Fruit fly (Drosophila melanogaster) whole organism, embryonic: Measurements from ENCODE around the gene CG5355.

ENCODE experiments used
- Atf6 ChIP-seq: fragments of 200-800 bp; sonication (Bioruptor generic); IDR thresholded peaks from 2 replicates; pipeline ENCODE4 v1.3.6; 2022; ENCODE audit warnings: missing biosample characterization, missing genetic modification characterization
- Awh ChIP-seq: fragments of 200-800 bp; sonication (Bioruptor generic); IDR thresholded peaks from 2 replicates; pipeline ENCODE4, ENCODE4 v1.3.6; 2022; ENCODE audit warnings: missing biosample characterization, missing genetic modification characterization
- B-H1 ChIP-seq: fragments of 200-800 bp; sonication (Bioruptor generic); IDR thresholded peaks from 3 replicates; pipeline ENCODE4 v1.3.6; 2022; ENCODE audit warnings: missing biosample characterization, missing genetic modification characterization
- CG10462 ChIP-seq: fragments of 200-800 bp; sonication (Bioruptor generic); optimal IDR thresholded peaks from 2 replicates; lab custom pipeline; 2016; ENCODE audit warnings: missing biosample characterization, missing genetic modification characterization
- CG11504 ChIP-seq: fragments of 200-800 bp; sonication (Bioruptor generic); optimal IDR thresholded peaks from 3 replicates; lab custom pipeline; 2019; ENCODE audit warnings: missing biosample characterization, mild to moderate bottlenecking, missing genetic modification characterization, moderate library complexity
- CG12299 ChIP-seq: fragments of 200-800 bp; sonication (Bioruptor generic); optimal IDR thresholded peaks from 2 replicates; lab custom pipeline; 2018; ENCODE audit warnings: missing biosample characterization, mild to moderate bottlenecking, missing genetic modification characterization
- CG1233 ChIP-seq: fragments of 200-800 bp; sonication (Bioruptor generic); optimal IDR thresholded peaks from 4 replicates; lab custom pipeline; 2018; ENCODE audit warnings: missing biosample characterization, mild to moderate bottlenecking, missing genetic modification characterization
- CG13296 ChIP-seq: fragments of 200-800 bp; sonication (Bioruptor generic); optimal IDR thresholded peaks from 3 replicates; lab custom pipeline; 2018; ENCODE audit warnings: missing biosample characterization, mild to moderate bottlenecking, missing genetic modification characterization
- CG15696 ChIP-seq: fragments of 200-800 bp; sonication (Bioruptor generic); optimal IDR thresholded peaks from 2 replicates; lab custom pipeline; 2019; ENCODE audit warnings: missing biosample characterization, mild to moderate bottlenecking, missing genetic modification characterization, moderate library complexity
- CG17359 ChIP-seq: fragments of 200-800 bp; sonication (Bioruptor generic); optimal IDR thresholded peaks from 3 replicates; lab custom pipeline; 2018; ENCODE audit warnings: missing biosample characterization, mild to moderate bottlenecking, missing genetic modification characterization, moderate library complexity
- CG17361 ChIP-seq: fragments of 200-800 bp; sonication (Bioruptor generic); IDR thresholded peaks from 3 replicates; pipeline ENCODE4 v1.3.6; 2022; ENCODE audit warnings: missing biosample characterization, missing genetic modification characterization
- CG17385 ChIP-seq: fragments of 200-800 bp; sonication (Bioruptor generic); optimal IDR thresholded peaks from 3 replicates; lab custom pipeline; 2018; ENCODE audit warnings: missing biosample characterization, mild to moderate bottlenecking, missing genetic modification characterization
- CG17802 ChIP-seq: fragments of 200-800 bp; sonication (Bioruptor generic); optimal IDR thresholded peaks from 2 replicates; lab custom pipeline; 2018; ENCODE audit warnings: missing biosample characterization, mild to moderate bottlenecking, missing genetic modification characterization, moderate library complexity
- CG2202 ChIP-seq: fragments of 200-800 bp; sonication (Bioruptor generic); optimal IDR thresholded peaks from 2 replicates; lab custom pipeline; 2018; ENCODE audit warnings: missing biosample characterization, mild to moderate bottlenecking, missing genetic modification characterization
- CG30431 ChIP-seq: fragments of 200-800 bp; sonication (Bioruptor generic); optimal IDR thresholded peaks from 2 replicates; lab custom pipeline; 2017; ENCODE audit warnings: missing biosample characterization, missing genetic modification characterization
- CG4854 ChIP-seq: fragments of 200-800 bp; sonication (Bioruptor generic); optimal IDR thresholded peaks from 2 replicates; lab custom pipeline; 2016; ENCODE audit warnings: missing biosample characterization, missing genetic modification characterization, inconsistent platforms
- CG5245 ChIP-seq: fragments of 200-800 bp; sonication (Bioruptor generic); optimal IDR thresholded peaks from 3 replicates; lab custom pipeline; 2016; ENCODE audit warnings: missing biosample characterization, missing genetic modification characterization
- CG6654 ChIP-seq: fragments of 200-800 bp; sonication (Bioruptor generic); optimal IDR thresholded peaks from 2 replicates; lab custom pipeline; 2017; ENCODE audit warnings: missing biosample characterization, mild to moderate bottlenecking, missing genetic modification characterization
- CG6791 ChIP-seq: fragments of 200-800 bp; sonication (Bioruptor generic); IDR thresholded peaks from 3 replicates; pipeline ENCODE4 v1.3.6; 2022; ENCODE audit warnings: missing biosample characterization, missing genetic modification characterization; ENCODE audit not compliant: partially characterized antibody
- CG8478 ChIP-seq: fragments of >200 bp; optimal IDR thresholded peaks from 2 replicates; lab custom pipeline; 2018
- E2f2 ChIP-seq: fragments of 200-800 bp; sonication (Bioruptor generic); IDR thresholded peaks from 2 replicates; pipeline ENCODE4 v1.3.6; 2022; ENCODE audit warnings: missing biosample characterization, missing genetic modification characterization
- GATAe ChIP-seq: fragments of 200-800 bp; sonication (Bioruptor generic); conservative IDR thresholded peaks from 2 replicates; pipeline ENCODE4 v1.3.6; 2022; ENCODE audit warnings: missing biosample characterization, missing genetic modification characterization
- H15 ChIP-seq: fragments of 200-800 bp; sonication (Bioruptor generic); IDR thresholded peaks from 3 replicates; pipeline ENCODE4 v1.3.6; 2022; ENCODE audit warnings: missing biosample characterization, missing genetic modification characterization
- HmgZ ChIP-seq: fragments of 200-800 bp; sonication (Bioruptor generic); optimal IDR thresholded peaks from 2 replicates; lab custom pipeline; 2018; ENCODE audit warnings: missing biosample characterization, mild to moderate bottlenecking, missing genetic modification characterization
- MESR4 ChIP-seq: fragments of 200-800 bp; sonication (Bioruptor generic); optimal IDR thresholded peaks from 2 replicates; lab custom pipeline; 2018; ENCODE audit warnings: missing biosample characterization, mild to moderate bottlenecking, missing genetic modification characterization, moderate library complexity
- Meics ChIP-seq: fragments of 200-800 bp; sonication (Bioruptor generic); optimal IDR thresholded peaks from 2 replicates; lab custom pipeline; 2017; ENCODE audit warnings: missing biosample characterization, mild to moderate bottlenecking, missing genetic modification characterization
- NK7.1 ChIP-seq: fragments of 200-800 bp; sonication (Bioruptor generic); optimal IDR thresholded peaks from 3 replicates; lab custom pipeline; 2016; ENCODE audit warnings: missing biosample characterization, missing genetic modification characterization
- NfI ChIP-seq: fragments of 200-800 bp; sonication (Bioruptor generic); optimal IDR thresholded peaks from 3 replicates; lab custom pipeline; 2018; ENCODE audit warnings: missing biosample characterization, mild to moderate bottlenecking, missing genetic modification characterization, moderate library complexity
- Poxn ChIP-seq: fragments of 200-800 bp; sonication (Bioruptor generic); IDR thresholded peaks from 2 replicates; pipeline ENCODE4 v1.3.6; 2022; ENCODE audit warnings: missing biosample characterization, missing genetic modification characterization
- Taf1 ChIP-seq: fragments of 200-800 bp; sonication (Bioruptor generic); IDR thresholded peaks from 2 replicates; pipeline ENCODE4 v1.3.6; 2022; ENCODE audit warnings: missing biosample characterization, missing genetic modification characterization
- Tbp ChIP-seq: fragments of >200 bp; optimal IDR thresholded peaks from 2 replicates; lab custom pipeline; 2018; ENCODE audit warnings: missing biosample characterization, missing genetic modification characterization
- ap ChIP-seq: fragments of 200-800 bp; sonication (Bioruptor generic); IDR thresholded peaks from 2 replicates; pipeline ENCODE4 v1.3.6; 2022; ENCODE audit warnings: missing biosample characterization, missing genetic modification characterization
- cg ChIP-seq: fragments of 200-800 bp; sonication (Bioruptor generic); optimal IDR thresholded peaks from 3 replicates; lab custom pipeline; 2019; ENCODE audit warnings: missing biosample characterization, mild to moderate bottlenecking, missing genetic modification characterization, moderate library complexity
- chn ChIP-seq: fragments of 200-800 bp; sonication (Bioruptor generic); optimal IDR thresholded peaks from 2 replicates; lab custom pipeline; 2016; ENCODE audit warnings: missing biosample characterization, missing genetic modification characterization
- dmrt99B ChIP-seq: fragments of 200-800 bp; sonication (Bioruptor generic); optimal IDR thresholded peaks from 2 replicates; lab custom pipeline; 2018; ENCODE audit warnings: missing biosample characterization, mild to moderate bottlenecking, missing genetic modification characterization, moderate library complexity
- fu2 ChIP-seq: fragments of 200-800 bp; sonication (Bioruptor generic); optimal IDR thresholded peaks from 2 replicates; lab custom pipeline; 2016; ENCODE audit warnings: missing biosample characterization, missing genetic modification characterization
- gcm ChIP-seq: fragments of 200-800 bp; sonication (Bioruptor generic); optimal IDR thresholded peaks from 2 replicates; lab custom pipeline; 2019; ENCODE audit warnings: missing biosample characterization, mild to moderate bottlenecking, missing genetic modification characterization, moderate library complexity
- gsb-n ChIP-seq: fragments of 200-800 bp; sonication (Bioruptor generic); optimal IDR thresholded peaks from 3 replicates; lab custom pipeline; 2018; ENCODE audit warnings: missing biosample characterization, mild to moderate bottlenecking, missing genetic modification characterization
- hb ChIP-seq: fragments of 200-800 bp; sonication (Bioruptor generic); IDR thresholded peaks from 3 replicates; pipeline ENCODE4 v1.3.6; 2022; ENCODE audit warnings: missing biosample characterization, missing genetic modification characterization; ENCODE audit not compliant: partially characterized antibody
- ken ChIP-seq: fragments of 200-800 bp; sonication (Bioruptor generic); IDR thresholded peaks from 3 replicates; pipeline ENCODE4 v1.3.6; 2022; ENCODE audit warnings: missing biosample characterization, missing genetic modification characterization
- peb ChIP-seq: fragments of 200-800 bp; sonication (Bioruptor generic); IDR thresholded peaks from 2 replicates; pipeline ENCODE4 v1.3.6; 2022; ENCODE audit warnings: missing biosample characterization, missing genetic modification characterization
- pho ChIP-seq: fragments of 200-800 bp; sonication (Bioruptor generic); optimal IDR thresholded peaks from 2 replicates; lab custom pipeline; 2016; ENCODE audit warnings: missing biosample characterization, missing genetic modification characterization
- rib ChIP-seq: fragments of 200-800 bp; sonication (Bioruptor generic); IDR thresholded peaks from 2 replicates; pipeline ENCODE4 v1.3.6; 2022; ENCODE audit warnings: missing biosample characterization, missing genetic modification characterization
- seq ChIP-seq: fragments of 200-800 bp; sonication (Bioruptor generic); IDR thresholded peaks from 2 replicates; pipeline ENCODE4 v1.3.6; 2022; ENCODE audit warnings: missing biosample characterization, missing genetic modification characterization
- slp2 ChIP-seq: fragments of 200-800 bp; sonication (Bioruptor generic); optimal IDR thresholded peaks from 2 replicates; lab custom pipeline; 2016; ENCODE audit warnings: missing biosample characterization, missing genetic modification characterization
- tgo ChIP-seq: fragments of 200-800 bp; sonication (Bioruptor generic); IDR thresholded peaks from 3 replicates; pipeline ENCODE4 v1.3.6; 2022; ENCODE audit warnings: missing biosample characterization, missing genetic modification characterization
- tna ChIP-seq: fragments of 200-800 bp; sonication (Bioruptor generic); IDR thresholded peaks from 2 replicates; pipeline ENCODE4 v1.3.6; 2022; ENCODE audit warnings: missing biosample characterization, missing genetic modification characterization; ENCODE audit not compliant: partially characterized antibody
- tup ChIP-seq: fragments of 200-800 bp; sonication (Bioruptor generic); optimal IDR thresholded peaks from 2 replicates; lab custom pipeline; 2016; ENCODE audit warnings: missing biosample characterization, mild to moderate bottlenecking, missing genetic modification characterization, moderate library complexity
- tx ChIP-seq: fragments of 200-800 bp; sonication (Bioruptor generic); optimal IDR thresholded peaks from 2 replicates; lab custom pipeline; 2016; ENCODE audit warnings: missing biosample characterization, missing genetic modification characterization
- vvl ChIP-seq: fragments of 200-800 bp; sonication (Bioruptor generic); IDR thresholded peaks from 2 replicates; pipeline ENCODE4 v1.3.6; 2022; ENCODE audit warnings: missing biosample characterization, missing genetic modification characterization

Gene CG5355

dm6 chr2L:10442048-10442790, 29.0 kb upstream of the CG5355 start, which contains the start of gene loh (continued):
- TF ChIP-seq CG5245 (GFP tag; lab: Kevin White, UChicago) (no peak), CG30431 (GFP tag; lab: Kevin White, UChicago) (no peak), CG4854 (GFP tag; lab: Kevin White, UChicago) (no peak), chn (GFP tag; lab: Kevin White, UChicago) (no peak), CG2202 (no peak), tx (GFP tag; lab: Kevin White, UChicago) (no peak), CG6791 (GFP tag; lab: Robert Waterston, UW) (no peak), NfI (GFP tag; lab: Kevin White, UChicago) (peak; percentile 1), dmrt99B (tag; lab: Kevin White, UChicago) (peak; percentile 64), H15 (GFP tag; lab: Robert Waterston, UW) (no peak), Tbp (GFP tag; lab: Kevin White, UChicago) (no peak), CG17385 (GFP tag; lab: Kevin White, UChicago) (peak; percentile 65), CG11504 (no peak), Atf6 (GFP tag; lab: Robert Waterston, UW) (no peak), pho (GFP tag; lab: Kevin White, UChicago) (no peak), CG15696 (peak; percentile 10), ap (GFP tag; lab: Robert Waterston, UW) (no peak), CG17802 (tag; lab: Kevin White, UChicago) (no peak), CG17361 (GFP tag; lab: Robert Waterston, UW) (peak; percentile 90), CG10462 (GFP tag; lab: Kevin White, UChicago) (no peak), CG1233 (GFP tag; lab: Kevin White, UChicago) (peak; percentile 61), hb (no peak), peb (GFP tag; lab: Robert Waterston, UW) (0 out of 2 replicates have a peak, but pooled peaks have one; percentile 23), HmgZ (tag; lab: Kevin White, UChicago) (no peak), gcm (GFP tag; lab: Kevin White, UChicago) (no peak), tgo (GFP tag; lab: Robert Waterston, UW) (no peak), CG12299 (peak; percentile 42), seq (GFP tag; lab: Robert Waterston, UW) (0 out of 2 replicates have a peak, but pooled peaks have one; percentile 22), gsb-n (tag; lab: Kevin White, UChicago) (no peak), vvl (GFP tag; lab: Robert Waterston, UW) (no peak), fu2 (GFP tag; lab: Kevin White, UChicago) (no peak), CG8478 (no peak), Poxn (GFP tag; lab: Robert Waterston, UW) (no peak), Awh (GFP tag; lab: Robert Waterston, UW) (no peak), ken (0 out of 3 replicates have a peak, but pooled peaks have one; percentile 10), tna (GFP tag; lab: Robert Waterston, UW) (no peak), CG6654 (no peak), GATAe (no peak), cg (GFP tag; lab: Kevin White, UChicago) (peak; percentile 3), slp2 (GFP tag; lab: Kevin White, UChicago) (no peak), Taf1 (GFP tag; lab: Robert Waterston, UW) (0 out of 2 replicates have a peak, but pooled peaks have one; percentile 26), rib (GFP tag; lab: Robert Waterston, UW) (no peak), tup (no peak), Meics (GFP tag; lab: Kevin White, UChicago) (no peak), CG17359 (peak; percentile 52), E2f2 (peak; percentile 30; the same call in 1 of the 2 replicates), NK7.1 (GFP tag; lab: Kevin White, UChicago) (no peak), CG13296 (GFP tag; lab: Kevin White, UChicago) (peak; percentile 9), B-H1 (GFP tag; lab: Robert Waterston, UW) (no peak), MESR4 (GFP tag; lab: Kevin White, UChicago) (no peak)
